Fruit fly (Drosophila melanogaster) whole organism, prepupa: ENCODE measurements around the gene CG12995.

Source experiments
- Blimp-1 ChIP-seq: fragments of 200-800 bp; sonication (Bioruptor generic); optimal IDR thresholded peaks from 3 replicates; lab custom pipeline; 2017; ENCODE audit warnings: missing biosample characterization, missing genetic modification characterization, mild to moderate bottlenecking, moderate library complexity, missing genetic modification reagents
- CG10631 ChIP-seq: fragments of 200-800 bp; sonication (Bioruptor generic); optimal IDR thresholded peaks from 2 replicates; lab custom pipeline; 2016; ENCODE audit warnings: missing biosample characterization, missing genetic modification characterization
- CG11294 ChIP-seq: fragments of 200-800 bp; sonication (Bioruptor generic); IDR thresholded peaks from 2 replicates; pipeline ENCODE4 v1.3.6; 2022; ENCODE audit warnings: missing biosample characterization, missing genetic modification characterization
- CG11762 ChIP-seq: fragments of 200-800 bp; sonication (Bioruptor generic); optimal IDR thresholded peaks from 3 replicates; lab custom pipeline; 2016; ENCODE audit warnings: missing biosample characterization, missing genetic modification characterization; ENCODE audit not compliant: insufficient read depth
- CG15336 ChIP-seq: fragments of 200-800 bp; sonication (Bioruptor generic); IDR thresholded peaks from 2 replicates; pipeline ENCODE4 v1.3.6; 2022; ENCODE audit warnings: missing biosample characterization, missing genetic modification characterization
- CG16779 ChIP-seq: fragments of 200-800 bp; sonication (Bioruptor generic); optimal IDR thresholded peaks from 3 replicates; lab custom pipeline; 2017; ENCODE audit warnings: missing biosample characterization, mild to moderate bottlenecking, missing genetic modification characterization
- CG31627 ChIP-seq: fragments of 200-800 bp; sonication (Bioruptor generic); optimal IDR thresholded peaks from 3 replicates; lab custom pipeline; 2016; ENCODE audit warnings: missing biosample characterization, missing genetic modification characterization
- CG32006 ChIP-seq: fragments of 200-800 bp; sonication (Bioruptor generic); optimal IDR thresholded peaks from 3 replicates; lab custom pipeline; 2017; ENCODE audit warnings: missing biosample characterization, mild to moderate bottlenecking, missing genetic modification characterization
- CG34406 ChIP-seq: fragments of 200-800 bp; sonication (Bioruptor generic); optimal IDR thresholded peaks from 3 replicates; lab custom pipeline; 2016; ENCODE audit warnings: missing biosample characterization, missing genetic modification characterization
- CG3919 ChIP-seq: fragments of 200-800 bp; sonication (Bioruptor generic); optimal IDR thresholded peaks from 3 replicates; lab custom pipeline; 2016; ENCODE audit warnings: missing biosample characterization, missing genetic modification characterization
- CG6163 ChIP-seq: fragments of 200-800 bp; sonication (Bioruptor generic); IDR thresholded peaks from 3 replicates; pipeline ENCODE4 v1.3.6; 2022; ENCODE audit warnings: missing biosample characterization, missing genetic modification characterization
- CG6792 ChIP-seq: fragments of 200-800 bp; sonication (Bioruptor generic); optimal IDR thresholded peaks from 3 replicates; lab custom pipeline; 2016; ENCODE audit warnings: missing biosample characterization, missing genetic modification characterization
- CG6808 ChIP-seq: fragments of 200-800 bp; sonication (Bioruptor generic); optimal IDR thresholded peaks from 3 replicates; lab custom pipeline; 2017; ENCODE audit warnings: missing biosample characterization, missing genetic modification characterization, mild to moderate bottlenecking, moderate library complexity, missing genetic modification reagents
- CG6854 ChIP-seq: fragments of 200-800 bp; sonication (Bioruptor generic); optimal IDR thresholded peaks from 2 replicates; lab custom pipeline; 2017; ENCODE audit warnings: missing biosample characterization, mild to moderate bottlenecking, missing genetic modification characterization
- CG7368 ChIP-seq: fragments of 200-800 bp; sonication (Bioruptor generic); optimal IDR thresholded peaks from 3 replicates; lab custom pipeline; 2016; ENCODE audit warnings: missing biosample characterization, missing genetic modification characterization
- CG8119 ChIP-seq: fragments of 200-800 bp; sonication (Bioruptor generic); IDR thresholded peaks from 3 replicates; pipeline ENCODE4 v1.3.6; 2022; ENCODE audit warnings: missing biosample characterization, missing genetic modification characterization
- CG9139 ChIP-seq: fragments of 200-800 bp; sonication (Bioruptor generic); optimal IDR thresholded peaks from 3 replicates; lab custom pipeline; 2017; ENCODE audit warnings: missing biosample characterization, mild to moderate bottlenecking, missing genetic modification characterization
- Eip75B ChIP-seq: fragments of 200-800 bp; sonication (Bioruptor generic); optimal IDR thresholded peaks from 3 replicates; lab custom pipeline; 2016; ENCODE audit warnings: missing biosample characterization, missing genetic modification characterization
- Eip78C ChIP-seq: fragments of 200-800 bp; sonication (Bioruptor generic); peaks from one replicate; lab custom pipeline; 2016; ENCODE audit warnings: missing biosample characterization, missing genetic modification characterization
- Eip93F ChIP-seq: fragments of 200-800 bp; sonication (Bioruptor generic); optimal IDR thresholded peaks from 2 replicates; lab custom pipeline; 2016; ENCODE audit warnings: missing biosample characterization, mild to moderate bottlenecking, missing genetic modification characterization
- Ets21C ChIP-seq: fragments of 200-800 bp; sonication (Bioruptor generic); optimal IDR thresholded peaks from 3 replicates; lab custom pipeline; 2016; ENCODE audit warnings: missing biosample characterization, missing genetic modification characterization
- Ets96B ChIP-seq: fragments of 200-800 bp; optimal IDR thresholded peaks from 2 replicates; lab custom pipeline; 2019; ENCODE audit warnings: missing biosample characterization, mild to moderate bottlenecking, missing genetic modification characterization, moderate library complexity
- Hr38 ChIP-seq: sonication (Bioruptor generic); optimal IDR thresholded peaks from 2 replicates; lab custom pipeline; 2016; ENCODE audit warnings: missing biosample characterization, missing genetic modification characterization
- Hr39 ChIP-seq: fragments of 200-800 bp; sonication (Bioruptor generic); optimal IDR thresholded peaks from 2 replicates; lab custom pipeline; 2016; ENCODE audit warnings: missing biosample characterization, missing genetic modification characterization
- Met ChIP-seq: fragments of 200-800 bp; sonication (Bioruptor generic); optimal IDR thresholded peaks from 3 replicates; lab custom pipeline; 2016; ENCODE audit warnings: missing biosample characterization, missing genetic modification characterization
- OdsH ChIP-seq: fragments of 200-800 bp; sonication (Bioruptor generic); optimal IDR thresholded peaks from 3 replicates; lab custom pipeline; 2016; ENCODE audit warnings: missing biosample characterization, missing genetic modification characterization
- Smox ChIP-seq: fragments of 200-800 bp; sonication (Bioruptor generic); optimal IDR thresholded peaks from 3 replicates; lab custom pipeline; 2016; ENCODE audit warnings: missing biosample characterization, missing genetic modification characterization
- Sox102F ChIP-seq: fragments of 200-800 bp; sonication (Bioruptor generic); optimal IDR thresholded peaks from 2 replicates; lab custom pipeline; 2016; ENCODE audit warnings: missing biosample characterization, mild to moderate bottlenecking, missing genetic modification characterization
- Sox14 ChIP-seq: fragments of 200-800 bp; sonication (Bioruptor generic); optimal IDR thresholded peaks from 3 replicates; lab custom pipeline; 2016; ENCODE audit warnings: missing biosample characterization, missing genetic modification characterization
- Sox15 ChIP-seq: fragments of 200-800 bp; sonication (Bioruptor generic); optimal IDR thresholded peaks from 3 replicates; lab custom pipeline; 2016; ENCODE audit warnings: missing biosample characterization, missing genetic modification characterization
- achi ChIP-seq: fragments of 200-800 bp; sonication (Bioruptor generic); optimal IDR thresholded peaks from 3 replicates; lab custom pipeline; 2016; ENCODE audit warnings: missing biosample characterization, missing genetic modification characterization
- acj6 ChIP-seq: fragments of 200-800 bp; sonication (Bioruptor generic); optimal IDR thresholded peaks from 3 replicates; lab custom pipeline; 2016; ENCODE audit warnings: missing biosample characterization, missing genetic modification characterization
- cyc ChIP-seq: fragments of 200-800 bp; sonication (Bioruptor generic); optimal IDR thresholded peaks from 3 replicates; lab custom pipeline; 2016; ENCODE audit warnings: missing biosample characterization, missing genetic modification characterization
- dsx ChIP-seq: fragments of 200-800 bp; optimal IDR thresholded peaks from 3 replicates; lab custom pipeline; 2019; ENCODE audit warnings: missing biosample characterization, mild to moderate bottlenecking, missing genetic modification characterization, moderate library complexity; ENCODE audit not compliant: poor library complexity, severe bottlenecking
- eg ChIP-seq: fragments of 200-800 bp; sonication (Bioruptor generic); IDR thresholded peaks from 3 replicates; pipeline ENCODE4 v1.3.6; 2022; ENCODE audit warnings: missing biosample characterization, missing genetic modification characterization
- esn ChIP-seq: fragments of 200-800 bp; sonication (Bioruptor generic); optimal IDR thresholded peaks from 2 replicates; lab custom pipeline; 2016; ENCODE audit warnings: missing biosample characterization, mild to moderate bottlenecking, missing genetic modification characterization, moderate library complexity
- fd59A ChIP-seq: fragments of 200-800 bp; sonication (Bioruptor generic); optimal IDR thresholded peaks from 2 replicates; lab custom pipeline; 2017; ENCODE audit warnings: missing biosample characterization, mild to moderate bottlenecking, missing genetic modification characterization, missing genetic modification reagents
- fd85E ChIP-seq: fragments of 200-800 bp; sonication (Bioruptor generic); optimal IDR thresholded peaks from 3 replicates; lab custom pipeline; 2016; ENCODE audit warnings: missing biosample characterization, missing genetic modification characterization
- lz ChIP-seq: fragments of 200-800 bp; sonication (Bioruptor generic); optimal IDR thresholded peaks from 3 replicates; lab custom pipeline; 2016; ENCODE audit warnings: missing biosample characterization, missing genetic modification characterization
- net ChIP-seq: fragments of 200-800 bp; sonication (Bioruptor generic); optimal IDR thresholded peaks from 3 replicates; lab custom pipeline; 2016; ENCODE audit warnings: missing biosample characterization, missing genetic modification characterization
- pdm3 ChIP-seq: fragments of 200-800 bp; sonication (Bioruptor generic); optimal IDR thresholded peaks from 3 replicates; lab custom pipeline; 2016; ENCODE audit warnings: missing biosample characterization, missing genetic modification characterization
- salr ChIP-seq, 2 experiments: fragments of 200-800 bp; sonication (Bioruptor generic); optimal IDR thresholded peaks; 3 replicates each; lab custom pipeline; 2016 to 2018; ENCODE audit warnings: missing biosample characterization in 2 of 2, missing genetic modification characterization in 2 of 2, mild to moderate bottlenecking in 1 of 2
- spab ChIP-seq: fragments of 200-800 bp; sonication (Bioruptor generic); optimal IDR thresholded peaks from 2 replicates; lab custom pipeline; 2017; ENCODE audit warnings: missing biosample characterization, mild to moderate bottlenecking, missing genetic modification characterization, missing genetic modification reagents
- ss ChIP-seq, 2 experiments: fragments of 200-800 bp; sonication (Bioruptor generic); optimal IDR thresholded peaks; 2 replicates in 1 of 2; 3 replicates in 1 of 2; lab custom pipeline; 2017 to 2018; ENCODE audit warnings: mild to moderate bottlenecking in 2 of 2, missing biosample characterization in 2 of 2, missing genetic modification characterization in 2 of 2, moderate library complexity in 1 of 2
- svp ChIP-seq: fragments of 200-800 bp; sonication (Bioruptor generic); peaks from one replicate; lab custom pipeline; 2016; ENCODE audit warnings: missing biosample characterization, missing genetic modification characterization
- topi ChIP-seq: fragments of 200-800 bp; sonication (Bioruptor generic); optimal IDR thresholded peaks from 3 replicates; lab custom pipeline; 2016; ENCODE audit warnings: missing biosample characterization, missing genetic modification characterization
- vri ChIP-seq: fragments of 200-800 bp; sonication (Bioruptor generic); optimal IDR thresholded peaks from 3 replicates; lab custom pipeline; 2016; ENCODE audit warnings: missing biosample characterization, mild to moderate bottlenecking, missing genetic modification characterization

CG12995 gene

DNA sequence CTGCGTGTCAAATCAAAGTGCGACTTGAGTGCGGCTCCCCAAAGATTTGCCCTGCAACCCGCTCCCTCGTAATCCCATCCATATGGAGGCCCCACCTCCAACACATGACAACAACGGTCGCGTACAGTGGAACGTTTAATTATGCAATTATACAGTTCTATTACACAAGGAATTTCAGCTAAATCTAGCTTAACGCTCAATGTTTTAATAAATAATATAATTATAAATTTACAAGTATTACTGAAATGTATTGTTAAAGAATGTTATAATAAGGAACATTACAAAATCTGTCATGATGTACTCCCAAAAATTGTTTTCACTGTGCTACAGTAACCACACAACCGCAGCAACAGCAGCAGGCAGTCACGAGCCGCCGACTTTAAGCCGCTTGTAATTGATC is 35.7 kb downstream of the CG12995 start:
- TF ChIP-seq CG6163 (GFP tag; lab: Robert Waterston, UW), result peak; percentile 40; the same call in 1 of the 3 replicates
- peak; percentile 57 for TF ChIP-seq CG15336
- no peak for TF ChIP-seq Smox (GFP tag; lab: Kevin White, UChicago)
- peak; percentile 31; the same call in 1 of the 2 replicates for TF ChIP-seq CG11294
- TF ChIP-seq eg (GFP tag; lab: Robert Waterston, UW), result peak; percentile 58; the same call in 2 of the 3 replicates
- TF ChIP-seq CG7368, result no peak
- TF ChIP-seq CG16779, result no peak
- peak; percentile 6 for TF ChIP-seq svp (GFP tag; lab: Kevin White, UChicago)
- no peak for TF ChIP-seq CG6792
- no peak for TF ChIP-seq CG8119 (GFP tag; lab: Robert Waterston, UW)
- peak; percentile 9 for TF ChIP-seq Eip78C
- TF ChIP-seq CG32006 (GFP tag; lab: Kevin White, UChicago), result peak; percentile 45
- no peak for TF ChIP-seq lz (GFP tag; lab: Kevin White, UChicago)
- TF ChIP-seq, all 60 proteins: peak for 7

DNA sequence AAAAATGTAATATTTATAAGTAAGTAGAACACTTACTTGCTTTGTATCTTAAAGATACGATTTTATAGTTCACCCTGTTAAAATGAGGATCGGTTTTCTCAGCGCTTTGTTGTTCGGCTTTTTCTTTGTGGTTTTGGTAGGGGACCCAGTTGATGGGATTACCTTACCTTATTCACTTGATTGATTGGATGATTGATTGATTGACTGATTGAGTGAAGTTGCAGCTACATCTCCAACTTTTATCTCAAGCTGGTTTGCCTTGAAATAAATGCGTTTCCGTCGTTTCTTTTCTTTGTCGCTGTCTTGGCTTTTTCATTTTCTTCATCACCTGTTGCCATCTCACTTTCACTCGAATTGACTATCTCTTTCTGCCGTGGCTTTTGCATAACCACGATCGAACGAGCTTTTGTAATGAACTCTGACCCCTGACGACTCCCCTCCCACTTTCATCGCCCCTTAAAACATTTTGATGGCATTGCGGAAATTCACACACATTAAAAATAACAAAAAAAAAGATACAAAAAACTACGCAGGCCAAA is 37.0 kb downstream of the CG12995 start:
- TF ChIP-seq fd59A (GFP tag; lab: Kevin White, UChicago), result no peak
- no peak for TF ChIP-seq ss (GFP tag; optimal IDR thresholded peaks at IDR 0.05; lab: Kevin White, UChicago)
- TF ChIP-seq Eip78C, result peak; percentile 31
- peak; percentile 5 for TF ChIP-seq Blimp-1 (GFP tag; lab: Kevin White, UChicago)
- peak; percentile 9 for TF ChIP-seq svp (GFP tag; lab: Kevin White, UChicago)
- no peak for TF ChIP-seq CG11762 (GFP tag; lab: Kevin White, UChicago)

DNA sequence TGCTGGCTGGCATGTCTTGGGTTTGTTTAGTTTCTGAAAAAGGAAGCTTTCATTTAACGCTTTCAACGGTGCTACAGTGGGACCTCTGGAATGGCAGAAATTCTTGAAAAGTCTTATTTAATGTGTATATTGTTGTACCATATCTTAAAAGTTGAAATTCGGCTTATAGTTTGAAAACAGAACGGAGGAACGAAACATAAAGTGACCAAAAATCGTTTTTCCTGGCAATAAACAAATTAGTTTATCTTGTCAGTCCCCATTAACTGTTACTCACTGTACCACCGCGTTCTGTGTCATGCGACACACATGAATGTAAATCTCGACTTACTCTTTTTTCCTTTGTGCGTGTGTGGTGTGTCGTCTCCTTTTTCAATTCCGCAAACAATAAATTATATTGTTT is 37.7 kb downstream of the CG12995 start:
- TF ChIP-seq CG6792 (peak; percentile 43), fd59A (GFP tag; lab: Kevin White, UChicago) (no peak), CG6808 (peak; percentile 33), Sox14 (GFP tag; lab: Kevin White, UChicago) (peak; percentile 41), Eip93F (GFP tag; lab: Kevin White, UChicago) (no peak), Smox (GFP tag; lab: Kevin White, UChicago) (peak; percentile 64), Sox102F (GFP tag; lab: Kevin White, UChicago) (peak; percentile 60), CG34406 (peak; percentile 22), Hr39 (GFP tag; lab: Kevin White, UChicago) (peak; percentile 75), Met (GFP tag; lab: Kevin White, UChicago) (peak; percentile 69), Ets21C (peak; percentile 46), svp (GFP tag; lab: Kevin White, UChicago) (peak; percentile 81), pdm3 (peak; percentile 44), CG9139 (GFP tag; lab: Kevin White, UChicago) (peak; percentile 24), salr (GFP tag; optimal IDR thresholded peaks at IDR 0.05; lab: Kevin White, UChicago) (no peak), CG31627 (GFP tag; lab: Kevin White, UChicago) (peak; percentile 70), fd85E (GFP tag; lab: Kevin White, UChicago) (no peak), ss (GFP tag; optimal IDR thresholded peaks at IDR 0.05; lab: Kevin White, UChicago) (peak in 1 of 2 experiments; percentile 27), CG10631 (GFP tag; lab: Kevin White, UChicago) (peak; percentile 28), acj6 (GFP tag; lab: Kevin White, UChicago) (peak; percentile 34), CG6854 (GFP tag; lab: Kevin White, UChicago) (no peak), achi (GFP tag; lab: Kevin White, UChicago) (peak; percentile 32), Eip78C (peak; percentile 76), Ets96B (tag; lab: Kevin White, UChicago) (no peak), cyc (GFP tag; lab: Kevin White, UChicago) (peak; percentile 69), Eip75B (peak; percentile 37), OdsH (peak; percentile 17), CG3919 (GFP tag; lab: Kevin White, UChicago) (peak; percentile 19), net (peak; percentile 11), Blimp-1 (GFP tag; lab: Kevin White, UChicago) (peak; percentile 0), Sox15 (peak; percentile 3), dsx (GFP tag; lab: Kevin White, UChicago) (no peak), vri (GFP tag; lab: Kevin White, UChicago) (no peak), spab (GFP tag; lab: Kevin White, UChicago) (peak; percentile 1), Hr38 (GFP tag; lab: Kevin White, UChicago) (no peak), lz (GFP tag; lab: Kevin White, UChicago) (peak; percentile 62), esn (peak; percentile 68), topi (GFP tag; lab: Kevin White, UChicago) (peak; percentile 73)
